Fruit fly (Drosophila melanogaster) whole organism, embryonic: ENCODE results near the gene CG10063.

Experiments used
- CG34376 ChIP-seq: fragments of 200-800 bp; sonication (Bioruptor generic); optimal IDR thresholded peaks from 2 replicates; lab custom pipeline; 2018; ENCODE audit warnings: missing biosample characterization, mild to moderate bottlenecking, missing genetic modification characterization
- CG6765 ChIP-seq: fragments of 200-800 bp; sonication (Bioruptor generic); optimal IDR thresholded peaks from 3 replicates; lab custom pipeline; 2017; ENCODE audit warnings: missing biosample characterization, mild to moderate bottlenecking, missing genetic modification characterization
- Kr ChIP-seq: fragments of 200-800 bp; sonication (Bioruptor generic); optimal IDR thresholded peaks from 2 replicates; lab custom pipeline; 2017; ENCODE audit warnings: missing biosample characterization, mild to moderate bottlenecking, missing genetic modification characterization
- Nf-YC ChIP-seq: fragments of 200-800 bp; optimal IDR thresholded peaks from 3 replicates; lab custom pipeline; 2019; ENCODE audit warnings: missing biosample characterization, mild to moderate bottlenecking, missing genetic modification characterization, moderate library complexity
- Sin3A ChIP-seq: fragments of >200 bp; optimal IDR thresholded peaks from 2 replicates; lab custom pipeline; 2018
- pum ChIP-seq: fragments of 200-800 bp; sonication (Bioruptor generic); optimal IDR thresholded peaks from 2 replicates; lab custom pipeline; 2016; ENCODE audit warnings: missing biosample characterization, missing genetic modification characterization
- tap ChIP-seq: fragments of 200-800 bp; optimal IDR thresholded peaks from 3 replicates; lab custom pipeline; 2019; ENCODE audit warnings: missing biosample characterization, mild to moderate bottlenecking, missing genetic modification characterization, moderate library complexity
- zen ChIP-seq: fragments of 200-800 bp; sonication (Bioruptor generic); optimal IDR thresholded peaks from 3 replicates; lab custom pipeline; 2018; ENCODE audit warnings: missing biosample characterization, mild to moderate bottlenecking, missing genetic modification characterization, moderate library complexity
- zf30C ChIP-seq: fragments of 200-800 bp; sonication (Bioruptor generic); optimal IDR thresholded peaks from 3 replicates; lab custom pipeline; 2018; ENCODE audit warnings: missing biosample characterization, mild to moderate bottlenecking, missing genetic modification characterization

DNA sequence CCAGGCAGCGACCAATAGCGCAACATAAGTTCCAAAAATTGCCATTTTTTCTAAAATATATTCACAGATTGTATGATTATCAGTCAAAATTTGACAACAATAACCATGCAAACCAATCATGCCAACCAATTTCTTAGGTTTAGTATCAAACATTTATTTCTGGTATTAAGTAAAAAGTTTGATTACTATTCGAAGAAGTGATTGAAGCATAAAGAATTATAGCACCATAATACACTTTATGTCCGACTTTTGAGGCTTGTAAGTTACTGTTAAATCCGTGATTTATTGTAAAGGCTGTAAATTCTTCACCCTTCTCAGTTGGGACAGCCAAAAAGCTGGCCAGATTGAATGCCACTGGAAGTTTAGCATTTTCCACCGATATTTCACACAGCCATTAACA, 40.4 kb downstream of the CG10063 start, which contains the start of gene CG45413:
- TF ChIP-seq CG34376 (GFP tag; lab: Kevin White, UChicago) (no peak), Nf-YC (tag; lab: Kevin White, UChicago) (no peak), pum (GFP tag; lab: Kevin White, UChicago) (no peak), Kr (GFP tag; lab: Kevin White, UChicago) (no peak), CG6765 (GFP tag; lab: Kevin White, UChicago) (no peak), zen (tag; lab: Kevin White, UChicago) (no peak), Sin3A (lab: Kevin White, UChicago) (no peak), tap (tag; lab: Kevin White, UChicago) (no peak), zf30C (GFP tag; lab: Kevin White, UChicago) (no peak)
